Worm (Caenorhabditis elegans) whole organism, L4 larva: ENCODE results near the gene pri-1.

ENCODE experiments used
- D1046.2 ChIP-seq: fragments of 200-800 bp; sonication (Bioruptor generic); IDR thresholded peaks from 2 replicates; pipeline ENCODE4 v1.3.6; 2022; ENCODE audit warnings: missing genetic modification characterization, missing compliant biosample characterization
- F10B5.3 ChIP-seq: sonication (generic microtip); optimal IDR thresholded peaks from 2 replicates; lab custom pipeline; 2016; ENCODE audit warnings: mild to moderate bottlenecking, missing genetic modification characterization, missing compliant biosample characterization
- F37D6.2 ChIP-seq: sonication (generic microtip); optimal IDR thresholded peaks from 2 replicates; lab custom pipeline; 2016; ENCODE audit warnings: mild to moderate bottlenecking, missing genetic modification characterization, missing compliant biosample characterization
- F49E8.2 ChIP-seq: sonication (generic microtip); optimal IDR thresholded peaks from 2 replicates; lab custom pipeline; 2016; ENCODE audit warnings: missing compliant biosample characterization, mild to moderate bottlenecking, missing genetic modification characterization, borderline replicate concordance
- R02D3.7 ChIP-seq: fragments of 150-350 bp; sonication (generic microtip); optimal IDR thresholded peaks from 3 replicates; lab custom pipeline; 2014; ENCODE audit warnings: missing biosample characterization, missing genetic modification characterization
- Y105C5A.15 ChIP-seq: fragments of 200-800 bp; sonication (Bioruptor generic); IDR thresholded peaks from 2 replicates; pipeline ENCODE4 v1.3.6; 2022; ENCODE audit warnings: missing genetic modification characterization, missing compliant biosample characterization
- Y48G9A.11 ChIP-seq: fragments of 200-800 bp; sonication (Bioruptor generic); IDR thresholded peaks from 2 replicates; pipeline ENCODE4 v1.3.6; 2022; ENCODE audit warnings: missing genetic modification reagents, missing genetic modification characterization, missing compliant biosample characterization
- Y75B8A.6 ChIP-seq: fragments of 200-800 bp; sonication (Bioruptor generic); IDR thresholded peaks from 2 replicates; pipeline ENCODE4 v1.3.6; 2022; ENCODE audit warnings: missing genetic modification reagents, missing genetic modification characterization, missing compliant biosample characterization
- ZK546.5 ChIP-seq, 2 experiments: sonication (generic microtip); optimal IDR thresholded peaks; 2 replicates each; lab custom pipeline; 2017; ENCODE audit warnings: missing biosample characterization in 2 of 2, missing genetic modification characterization in 2 of 2
- aha-1 ChIP-seq: fragments of 150-350 bp; peaks from one replicate; lab custom pipeline; 2014; ENCODE audit warnings: missing biosample characterization, missing genetic modification characterization
- ama-1 ChIP-seq: fragments of 150-350 bp; optimal IDR thresholded peaks from 2 replicates; lab custom pipeline; 2014; ENCODE audit warnings: inconsistent platforms, mixed read lengths
- arid-1 ChIP-seq: fragments of 200-800 bp; sonication (Bioruptor generic); conservative IDR thresholded peaks from 2 replicates; pipeline ENCODE4 v1.3.6; 2022; ENCODE audit warnings: missing genetic modification reagents, missing genetic modification characterization, missing compliant biosample characterization
- ceh-20 ChIP-seq: fragments of 200-800 bp; sonication (Bioruptor generic); IDR thresholded peaks from 2 replicates; pipeline ENCODE4 v1.3.6; 2022; ENCODE audit warnings: missing genetic modification reagents, missing genetic modification characterization, missing compliant biosample characterization
- ceh-28 ChIP-seq: fragments of 150-350 bp; optimal IDR thresholded peaks from 2 replicates; lab custom pipeline; 2014; ENCODE audit warnings: missing biosample characterization, missing genetic modification reagents, missing genetic modification characterization
- ceh-32 ChIP-seq: sonication (generic microtip); optimal IDR thresholded peaks from 2 replicates; lab custom pipeline; 2016; ENCODE audit warnings: mild to moderate bottlenecking, missing genetic modification characterization, missing compliant biosample characterization; ENCODE audit not compliant: poor library complexity
- ceh-44 ChIP-seq: fragments of 200-800 bp; sonication (Bioruptor generic); IDR thresholded peaks from 2 replicates; pipeline ENCODE4 v1.3.6; 2022; ENCODE audit warnings: missing genetic modification reagents, missing genetic modification characterization, missing compliant biosample characterization
- ceh-62 ChIP-seq: sonication (generic microtip); optimal IDR thresholded peaks from 2 replicates; lab custom pipeline; 2017; ENCODE audit warnings: missing biosample characterization, missing genetic modification characterization
- ces-1 ChIP-seq: fragments of 150-350 bp; sonication (generic microtip); optimal IDR thresholded peaks from 4 replicates; lab custom pipeline; 2014; ENCODE audit warnings: missing biosample characterization, missing genetic modification reagents, missing genetic modification characterization
- cey-2 ChIP-seq: sonication (generic microtip); optimal IDR thresholded peaks from 3 replicates; lab custom pipeline; 2017; ENCODE audit warnings: missing genetic modification characterization, mild to moderate bottlenecking, missing compliant biosample characterization, antibody characterized with exemption, borderline replicate concordance; ENCODE audit not compliant: insufficient read depth
- dmd-6 ChIP-seq: fragments of 200-800 bp; sonication (Bioruptor generic); IDR thresholded peaks from 2 replicates; pipeline ENCODE4 v1.3.6; 2022; ENCODE audit warnings: missing genetic modification reagents, missing genetic modification characterization, missing compliant biosample characterization
- dmd-9 ChIP-seq: fragments of 200-800 bp; sonication (Bioruptor generic); IDR thresholded peaks from 2 replicates; pipeline ENCODE4 v1.3.6; 2022; ENCODE audit warnings: missing genetic modification reagents, missing genetic modification characterization, missing compliant biosample characterization
- dpl-1 ChIP-seq: fragments of 150-350 bp; optimal IDR thresholded peaks from 2 replicates; lab custom pipeline; 2014; ENCODE audit warnings: missing biosample characterization, missing genetic modification reagents, missing genetic modification characterization
- duxl-1 ChIP-seq: sonication (generic microtip); optimal IDR thresholded peaks from 2 replicates; lab custom pipeline; 2016; ENCODE audit warnings: mild to moderate bottlenecking, missing genetic modification characterization, moderate library complexity, missing compliant biosample characterization; ENCODE audit not compliant: poor library complexity
- dve-1 ChIP-seq: sonication (generic microtip); optimal IDR thresholded peaks from 2 replicates; lab custom pipeline; 2017; ENCODE audit warnings: antibody characterized with exemption, mild to moderate bottlenecking, missing genetic modification characterization, missing compliant biosample characterization; ENCODE audit not compliant: insufficient read depth
- egl-43 ChIP-seq: fragments of 200-800 bp; sonication (Bioruptor generic); IDR thresholded peaks from 2 replicates; pipeline ENCODE4 v1.3.6; 2022; ENCODE audit warnings: missing genetic modification reagents, missing genetic modification characterization, missing compliant biosample characterization
- gei-8 ChIP-seq: fragments of 200-800 bp; sonication (Bioruptor generic); optimal IDR thresholded peaks from 2 replicates; lab custom pipeline; 2018; ENCODE audit warnings: mild to moderate bottlenecking, missing genetic modification characterization, missing compliant biosample characterization
- hif-1 ChIP-seq, 2 experiments: sonication (generic microtip); optimal IDR thresholded peaks; 2 replicates each; lab custom pipeline; 2016 to 2017; ENCODE audit warnings: missing compliant biosample characterization in 2 of 2, missing genetic modification characterization in 2 of 2, missing genetic modification reagents in 2 of 2, missing genotype in 2 of 2, mild to moderate bottlenecking in 1 of 2
- hmg-1.1 ChIP-seq: fragments of 200-800 bp; sonication (Bioruptor generic); IDR thresholded peaks from 2 replicates; pipeline ENCODE4 v1.3.6; 2022; ENCODE audit warnings: missing genetic modification reagents, missing genetic modification characterization, missing compliant biosample characterization
- jun-1 ChIP-seq: fragments of 150-350 bp; optimal IDR thresholded peaks from 2 replicates; lab custom pipeline; 2014; ENCODE audit warnings: missing biosample characterization, missing genetic modification reagents, missing genetic modification characterization
- lim-7 ChIP-seq: fragments of 200-800 bp; sonication (Bioruptor generic); IDR thresholded peaks from 2 replicates; pipeline ENCODE4 v1.3.6; 2022; ENCODE audit warnings: missing genetic modification characterization, missing compliant biosample characterization
- lin-15B ChIP-seq: fragments of 150-350 bp; sonication (generic microtip); optimal IDR thresholded peaks from 3 replicates; lab custom pipeline; 2014; ENCODE audit warnings: missing biosample characterization, missing genetic modification characterization
- lsy-2 ChIP-seq, 2 experiments: fragments of 150-350 bp in 1 of 2; sonication (generic microtip) in 1 of 2; optimal IDR thresholded peaks; 2 replicates each; lab custom pipeline; 2014 to 2017; ENCODE audit warnings: missing biosample characterization in 2 of 2, missing genetic modification characterization in 2 of 2
- madf-5 ChIP-seq, 2 experiments: fragments of 200-800 bp; sonication (Bioruptor generic); IDR thresholded peaks; 2 replicates each; pipeline ENCODE4 v1.3.6; 2022; ENCODE audit warnings: missing compliant biosample characterization in 2 of 2, missing genetic modification characterization in 2 of 2
- madf-9 ChIP-seq: fragments of 200-800 bp; sonication (Bioruptor generic); conservative IDR thresholded peaks from 2 replicates; pipeline ENCODE4 v1.3.6; 2022; ENCODE audit warnings: missing genetic modification reagents, missing genetic modification characterization, missing compliant biosample characterization
- mep-1 ChIP-seq: fragments of 150-350 bp; sonication (generic microtip); optimal IDR thresholded peaks from 3 replicates; lab custom pipeline; 2014; ENCODE audit warnings: missing biosample characterization, missing genetic modification characterization
- mxl-2 ChIP-seq: fragments of 200-800 bp; sonication (Bioruptor generic); conservative IDR thresholded peaks from 2 replicates; pipeline ENCODE4 v1.3.6; 2022; ENCODE audit warnings: missing genetic modification reagents, missing genetic modification characterization, missing compliant biosample characterization
- nhr-11 ChIP-seq: fragments of 150-350 bp; optimal IDR thresholded peaks from 2 replicates; lab custom pipeline; 2014; ENCODE audit warnings: missing biosample characterization, missing genetic modification characterization
- nhr-111 ChIP-seq: fragments of 200-800 bp; sonication (Bioruptor generic); optimal IDR thresholded peaks from 2 replicates; lab custom pipeline; 2018; ENCODE audit warnings: mild to moderate bottlenecking, missing genetic modification characterization, missing compliant biosample characterization
- nhr-237 ChIP-seq: sonication (generic microtip); optimal IDR thresholded peaks from 2 replicates; lab custom pipeline; 2017; ENCODE audit warnings: missing biosample characterization, missing genetic modification characterization
- nhr-6 ChIP-seq: fragments of 150-350 bp; optimal IDR thresholded peaks from 2 replicates; lab custom pipeline; 2014; ENCODE audit warnings: missing biosample characterization, missing genetic modification characterization
- nhr-77 ChIP-seq: fragments of 150-350 bp; optimal IDR thresholded peaks from 2 replicates; lab custom pipeline; 2014; ENCODE audit warnings: missing biosample characterization, missing genetic modification characterization
- pqm-1 ChIP-seq: sonication (generic microtip); optimal IDR thresholded peaks from 2 replicates; lab custom pipeline; 2017; ENCODE audit warnings: missing biosample characterization, missing genetic modification characterization
- saeg-2 ChIP-seq: fragments of 200-800 bp; sonication (Bioruptor generic); IDR thresholded peaks from 2 replicates; pipeline ENCODE4 v1.3.6; 2022; ENCODE audit warnings: missing genetic modification reagents, missing genetic modification characterization, missing compliant biosample characterization
- sdz-12 ChIP-seq: fragments of 200-800 bp; sonication (Bioruptor generic); optimal IDR thresholded peaks from 2 replicates; lab custom pipeline; 2018; ENCODE audit warnings: mild to moderate bottlenecking, missing genetic modification characterization, missing compliant biosample characterization
- snpc-1.2 ChIP-seq: fragments of 200-800 bp; sonication (Bioruptor generic); IDR thresholded peaks from 2 replicates; pipeline ENCODE4 v1.3.6; 2022; ENCODE audit warnings: missing genetic modification reagents, missing genetic modification characterization, missing compliant biosample characterization
- spr-1 ChIP-seq: sonication (generic microtip); optimal IDR thresholded peaks from 2 replicates; lab custom pipeline; 2016; ENCODE audit warnings: mild to moderate bottlenecking, missing genetic modification characterization, missing compliant biosample characterization
- spr-3 ChIP-seq: fragments of 200-800 bp; sonication (Bioruptor generic); optimal IDR thresholded peaks from 2 replicates; lab custom pipeline; 2018; ENCODE audit warnings: mild to moderate bottlenecking, missing genetic modification characterization, missing compliant biosample characterization
- unc-39 ChIP-seq: sonication (generic microtip); optimal IDR thresholded peaks from 2 replicates; lab custom pipeline; 2017; ENCODE audit warnings: missing biosample characterization, missing genetic modification characterization
- unc-62 ChIP-seq, 3 experiments: fragments of 150-350 bp in 1 of 3; sonication (generic microtip); optimal IDR thresholded peaks in 2 of 3; peaks in 1 of 3; 1 replicate in 1 of 3; 2 replicates in 2 of 3; lab custom pipeline; 2014 to 2017; ENCODE audit warnings: missing biosample characterization in 3 of 3, missing genetic modification characterization in 3 of 3, missing genetic modification reagents in 3 of 3, missing genotype in 1 of 3
- zfp-2 ChIP-seq: sonication (generic microtip); optimal IDR thresholded peaks from 2 replicates; lab custom pipeline; 2016; ENCODE audit warnings: mild to moderate bottlenecking, missing genetic modification characterization, missing compliant biosample characterization
- ztf-7 ChIP-seq: fragments of 150-350 bp; optimal IDR thresholded peaks from 2 replicates; lab custom pipeline; 2014; ENCODE audit warnings: missing biosample characterization, missing genetic modification characterization

The pri-1 gene

ce11 chrIII:9631117-9631655 lies 17.1 kb upstream of the pri-1 start, which contains the start of gene ubc-7:
ubc-7 (minus strand) TSS chrIII:9631167.
- TF ChIP-seq mxl-2 (GFP tag; lab: Robert Waterston, UW), result no peak
- no peak for TF ChIP-seq Y105C5A.15 (GFP tag; lab: Robert Waterston, UW)
- no peak for TF ChIP-seq F49E8.2 (tag; lab: Kevin White, UChicago)
- TF ChIP-seq dmd-9 (GFP tag; lab: Robert Waterston, UW), result no peak
- TF ChIP-seq nhr-77, result peak; percentile 39
- peak; percentile 48 for TF ChIP-seq dmd-6 (GFP tag; lab: Robert Waterston, UW)
- no peak for TF ChIP-seq nhr-111 (GFP tag; lab: Kevin White, UChicago)
- TF ChIP-seq ama-1 (lab: Kevin White, UChicago), result peak; percentile 53
- no peak for TF ChIP-seq pqm-1 (tag; lab: Kevin White, UChicago)
- TF ChIP-seq R02D3.7 (tag; lab: Kevin White, UChicago), result no peak
- TF ChIP-seq ztf-7 (tag; lab: Kevin White, UChicago), result no peak
- no peak for TF ChIP-seq arid-1 (GFP tag; lab: Robert Waterston, UW)
- TF ChIP-seq F37D6.2 (tag; lab: Kevin White, UChicago), result no peak
- peak; percentile 92 for TF ChIP-seq aha-1 (tag; lab: Kevin White, UChicago)
- peak; percentile 15 for TF ChIP-seq spr-1 (tag; lab: Kevin White, UChicago)
- TF ChIP-seq snpc-1.2, result no peak
- peak; percentile 85 for TF ChIP-seq mep-1 (tag; lab: Kevin White, UChicago)
- no peak for TF ChIP-seq Y75B8A.6 (GFP tag; lab: Robert Waterston, UW)
- no peak for TF ChIP-seq lin-15B (tag; lab: Kevin White, UChicago)
- TF ChIP-seq ceh-44, result no peak
- TF ChIP-seq duxl-1 (tag; lab: Kevin White, UChicago), result peak; percentile 28
- no peak for TF ChIP-seq ZK546.5 (tag; optimal IDR thresholded peaks at IDR 0.05; lab: Kevin White, UChicago)
- TF ChIP-seq zfp-2 (tag; lab: Kevin White, UChicago), result no peak
- TF ChIP-seq nhr-11, result peak; percentile 32
- no peak for TF ChIP-seq nhr-237
- TF ChIP-seq unc-62 (GFP tag; optimal IDR thresholded peaks at IDR 0.05 in 1 of 2; lab: Kevin White, UChicago), result no peak
- no peak for TF ChIP-seq unc-62 (tag; optimal IDR thresholded peaks at IDR 0.05; lab: Kevin White, UChicago)
- peak; percentile 66; the same call in 1 of the 2 replicates for TF ChIP-seq hmg-1.1 (GFP tag; lab: Robert Waterston, UW)
- peak in 1 of 2 experiments; percentile 92 for TF ChIP-seq lsy-2 (tag; optimal IDR thresholded peaks at IDR 0.05; lab: Kevin White, UChicago)
- no peak for TF ChIP-seq ceh-32 (tag; lab: Kevin White, UChicago)
- no peak for TF ChIP-seq saeg-2
- TF ChIP-seq sdz-12 (GFP tag; lab: Kevin White, UChicago), result no peak
- peak; percentile 29 for TF ChIP-seq ceh-28 (tag; lab: Kevin White, UChicago)
- TF ChIP-seq dpl-1, result peak; percentile 98
- TF ChIP-seq madf-9, result no peak
- no peak for TF ChIP-seq ceh-62 (tag; lab: Kevin White, UChicago)
- TF ChIP-seq hif-1 (tag; optimal IDR thresholded peaks at IDR 0.05; lab: Kevin White, UChicago), result peak in 1 of 2 experiments; percentile 52
- TF ChIP-seq ceh-20 (GFP tag; lab: Robert Waterston, UW), result no peak
- no peak for TF ChIP-seq F10B5.3 (tag; lab: Kevin White, UChicago)
- no peak for TF ChIP-seq gei-8
- TF ChIP-seq Y48G9A.11 (GFP tag; lab: Robert Waterston, UW), result no peak
- no peak for TF ChIP-seq D1046.2
- TF ChIP-seq unc-39 (tag; lab: Kevin White, UChicago), result no peak
- TF ChIP-seq spr-3 (GFP tag; lab: Kevin White, UChicago), result no peak
- TF ChIP-seq dve-1 (tag; lab: Kevin White, UChicago), result peak; percentile 76
- TF ChIP-seq jun-1 (tag; lab: Kevin White, UChicago), result no peak
- no peak for TF ChIP-seq madf-5 (GFP tag; IDR thresholded peaks at IDR 0.05; lab: Robert Waterston, UW)
- TF ChIP-seq cey-2 (tag; lab: Kevin White, UChicago), result no peak
- TF ChIP-seq egl-43 (GFP tag; lab: Robert Waterston, UW), result no peak
- TF ChIP-seq lim-7 (GFP tag; lab: Robert Waterston, UW), result no peak
- TF ChIP-seq ces-1, result no peak
- peak; percentile 96 for TF ChIP-seq nhr-6 (tag; lab: Kevin White, UChicago)
